Worm (Caenorhabditis elegans): ENCODE results near the gene osm-1.

osm-1 gene

ce11 chrX:16543887-16544286 is 3.4 kb downstream of the osm-1 start:
- no peak for TF ChIP-seq sma-9 (GFP tag; optimal IDR thresholded peaks at IDR 0.05)
- TF ChIP-seq sma-9 (tag; optimal IDR thresholded peaks at IDR 0.05): no peak
- no peak for TF ChIP-seq mab-5 (tag; optimal IDR thresholded peaks at IDR 0.05)
- no peak for TF ChIP-seq unc-62 (GFP tag; optimal IDR thresholded peaks at IDR 0.05)
- no peak for TF ChIP-seq nhr-25 (tag; optimal IDR thresholded peaks at IDR 0.05)
- TF ChIP-seq skn-1 (tag; optimal IDR thresholded peaks at IDR 0.05): no peak
- TF ChIP-seq sem-4 (tag; optimal IDR thresholded peaks at IDR 0.05): no peak
- no peak for TF ChIP-seq egl-27 (tag; optimal IDR thresholded peaks at IDR 0.05)
- TF ChIP-seq lin-13 (GFP tag; optimal IDR thresholded peaks at IDR 0.05): no peak
- TF ChIP-seq nhr-10 (tag; optimal IDR thresholded peaks at IDR 0.05): no peak
- TF ChIP-seq unc-39 (tag; optimal IDR thresholded peaks at IDR 0.05): no peak
- TF ChIP-seq ztf-1 (GFP tag; conservative IDR thresholded peaks at IDR 0.05): no peak
- TF ChIP-seq ceh-82 (tag; optimal IDR thresholded peaks at IDR 0.05): no peak
- TF ChIP-seq nhr-77 (tag; optimal IDR thresholded peaks at IDR 0.05): no peak
- no peak for TF ChIP-seq alr-1 (tag; optimal IDR thresholded peaks at IDR 0.05)
- no peak for TF ChIP-seq C34F6.9 (tag; optimal IDR thresholded peaks at IDR 0.05)

ce11 chrX:16545641-16546040 is 5.2 kb downstream of the osm-1 start:
- TF ChIP-seq snpc-4 (tag; optimal IDR thresholded peaks at IDR 0.05): peak; percentile 47
- TF ChIP-seq nhr-25 (tag; optimal IDR thresholded peaks at IDR 0.05): no peak

- TF ChIP-seq mbf-1 (tag; optimal IDR thresholded peaks at IDR 0.05) (no peak), ceh-82 (tag; optimal IDR thresholded peaks at IDR 0.05) (no peak), unc-39 (tag; optimal IDR thresholded peaks at IDR 0.05) (no peak), aly-2 (tag; optimal IDR thresholded peaks at IDR 0.05) (no peak), nhr-21 (tag; optimal IDR thresholded peaks at IDR 0.05) (no peak)
Measured at ce11 chrX:16546135-16546534, 5.7 kb downstream of the osm-1 start.

ce11 chrX:16548290-16548689 is 7.8 kb downstream of the osm-1 start:
- TF ChIP-seq ama-1 (optimal IDR thresholded peaks at IDR 0.05): no peak
- no peak for TF ChIP-seq ceh-16 (tag; optimal IDR thresholded peaks at IDR 0.05)
- no peak for TF ChIP-seq nhr-25 (tag; optimal IDR thresholded peaks at IDR 0.05)
- TF ChIP-seq unc-62 (GFP tag; optimal IDR thresholded peaks at IDR 0.05): no peak
- no peak for TF ChIP-seq lin-39 (tag; optimal IDR thresholded peaks at IDR 0.05)
- no peak for TF ChIP-seq nhr-11 (tag; optimal IDR thresholded peaks at IDR 0.05)

- TF ChIP-seq fos-1 (tag; optimal IDR thresholded peaks at IDR 0.05) (peak; percentile 50), sma-9 (GFP tag; optimal IDR thresholded peaks at IDR 0.05) (peak; percentile 54), sma-9 (tag; optimal IDR thresholded peaks at IDR 0.05) (no peak), crh-2 (tag; optimal IDR thresholded peaks at IDR 0.05) (peak; percentile 35), lin-13 (GFP tag; optimal IDR thresholded peaks at IDR 0.05) (no peak)
Measured at ce11 chrX:16550551-16550950, 10.1 kb downstream of the osm-1 start.

ce11 chrX:16551318-16551717 is 10.8 kb downstream of the osm-1 start:
- TF ChIP-seq C34F6.9 (tag; optimal IDR thresholded peaks at IDR 0.05): peak; percentile 28
- peak; percentile 32 for TF ChIP-seq fos-1 (tag; optimal IDR thresholded peaks at IDR 0.05)
- no peak for TF ChIP-seq R02D3.7 (tag; optimal IDR thresholded peaks at IDR 0.05)
- TF ChIP-seq sma-9 (GFP tag; optimal IDR thresholded peaks at IDR 0.05): peak; percentile 11
- no peak for TF ChIP-seq sma-9 (tag; optimal IDR thresholded peaks at IDR 0.05)
- peak; percentile 22 for TF ChIP-seq unc-55 (GFP tag; optimal IDR thresholded peaks at IDR 0.05)
- TF ChIP-seq crh-2 (tag; optimal IDR thresholded peaks at IDR 0.05): no peak
- peak; percentile 41 for TF ChIP-seq nhr-129 (tag; optimal IDR thresholded peaks at IDR 0.05)
- TF ChIP-seq ceh-16 (tag; optimal IDR thresholded peaks at IDR 0.05): no peak
- no peak for TF ChIP-seq lin-13 (GFP tag; optimal IDR thresholded peaks at IDR 0.05)
- TF ChIP-seq sma-3 (GFP tag; optimal IDR thresholded peaks at IDR 0.05): peak; percentile 11
- no peak for TF ChIP-seq Y55F3AM.14 (GFP tag; optimal IDR thresholded peaks at IDR 0.05)
- peak; percentile 40 for TF ChIP-seq gmeb-1 (tag; optimal IDR thresholded peaks at IDR 0.05)

ce11 chrX:16553845-16554426 is 13.5 kb downstream of the osm-1 start, which contains the start of gene K08B5.2:
Gene K08B5.2 (minus strand): TSS chrX:16553887.
- TF ChIP-seq sma-9 (GFP tag; optimal IDR thresholded peaks at IDR 0.05) (peak; percentile 23), sma-9 (tag; optimal IDR thresholded peaks at IDR 0.05) (no peak), F13H6.1 (tag; optimal IDR thresholded peaks at IDR 0.05) (peak; percentile 46), sma-3 (GFP tag; optimal IDR thresholded peaks at IDR 0.05) (no peak), crh-2 (tag; optimal IDR thresholded peaks at IDR 0.05) (peak; percentile 18), ztf-1 (GFP tag; conservative IDR thresholded peaks at IDR 0.05) (no peak), unc-55 (GFP tag; optimal IDR thresholded peaks at IDR 0.05) (peak; percentile 56), peb-1 (tag; optimal IDR thresholded peaks at IDR 0.05) (no peak), C34F6.9 (tag; optimal IDR thresholded peaks at IDR 0.05) (peak; percentile 39), lsy-2 (tag; optimal IDR thresholded peaks at IDR 0.05) (peak in 1 of 2 experiments; percentile 10), lin-39 (tag; optimal IDR thresholded peaks at IDR 0.05) (no peak), nhr-129 (tag; optimal IDR thresholded peaks at IDR 0.05) (peak; percentile 52)
